Fruit fly (Drosophila melanogaster) whole organism, embryonic: ENCODE data around the gene ebd1.

ENCODE experiments used
- Antp ChIP-seq: fragments of 200-800 bp; sonication (Bioruptor generic); optimal IDR thresholded peaks from 3 replicates; lab custom pipeline; 2016; ENCODE audit warnings: missing biosample characterization, missing genetic modification characterization
- BEAF-32 ChIP-seq: fragments of 200-800 bp; sonication (Bioruptor generic); optimal IDR thresholded peaks from 3 replicates; lab custom pipeline; 2017; ENCODE audit warnings: missing biosample characterization, missing genetic modification characterization, mild to moderate bottlenecking, moderate library complexity, missing genetic modification reagents
- CG10959 ChIP-seq: fragments of 200-800 bp; sonication (Bioruptor generic); IDR thresholded peaks from 2 replicates; pipeline ENCODE4 v1.3.6; 2022; ENCODE audit warnings: missing biosample characterization, missing genetic modification characterization
- CG11093 ChIP-seq: fragments of 200-800 bp; sonication (Bioruptor generic); IDR thresholded peaks from 3 replicates; pipeline ENCODE4 v1.3.6; 2022; ENCODE audit warnings: missing biosample characterization, missing genetic modification characterization
- CG11695 ChIP-seq: fragments of 200-800 bp; sonication (Bioruptor generic); IDR thresholded peaks from 3 replicates; pipeline ENCODE4 v1.3.6; 2022; ENCODE audit warnings: missing biosample characterization, missing genetic modification characterization
- CG12071 ChIP-seq: fragments of 200-800 bp; sonication (Bioruptor generic); optimal IDR thresholded peaks from 3 replicates; lab custom pipeline; 2018; ENCODE audit warnings: missing biosample characterization, mild to moderate bottlenecking, missing genetic modification characterization
- CG12155 ChIP-seq: fragments of 200-800 bp; sonication (Bioruptor generic); optimal IDR thresholded peaks from 3 replicates; lab custom pipeline; 2016; ENCODE audit warnings: missing biosample characterization, missing genetic modification characterization
- CG12659 ChIP-seq: fragments of 200-800 bp; sonication (Bioruptor generic); optimal IDR thresholded peaks from 3 replicates; lab custom pipeline; 2017; ENCODE audit warnings: mild to moderate bottlenecking, missing biosample characterization, missing genetic modification reagents, missing genetic modification characterization
- CG14860 ChIP-seq: fragments of 200-800 bp; sonication (Bioruptor generic); IDR thresholded peaks from 3 replicates; pipeline ENCODE4 v1.3.6; 2022; ENCODE audit warnings: missing biosample characterization, missing genetic modification characterization; ENCODE audit not compliant: partially characterized antibody
- CG15479 ChIP-seq: fragments of 200-800 bp; sonication (Bioruptor generic); optimal IDR thresholded peaks from 3 replicates; lab custom pipeline; 2019; ENCODE audit warnings: missing biosample characterization, mild to moderate bottlenecking, missing genetic modification characterization, moderate library complexity
- CG15601 ChIP-seq: fragments of 200-800 bp; sonication (Bioruptor generic); optimal IDR thresholded peaks from 3 replicates; lab custom pipeline; 2019; ENCODE audit warnings: missing biosample characterization, mild to moderate bottlenecking, missing genetic modification characterization, moderate library complexity
- CG16779 ChIP-seq: fragments of 200-800 bp; sonication (Bioruptor generic); IDR thresholded peaks from 2 replicates; pipeline ENCODE4 v1.3.6; 2022; ENCODE audit warnings: missing biosample characterization, missing genetic modification characterization
- CG18011 ChIP-seq: fragments of 200-800 bp; sonication (Bioruptor generic); optimal IDR thresholded peaks from 2 replicates; lab custom pipeline; 2017; ENCODE audit warnings: missing biosample characterization, missing genetic modification characterization, mild to moderate bottlenecking, moderate library complexity, missing genotype
- CG2199 ChIP-seq: fragments of 200-800 bp; sonication (Bioruptor generic); IDR thresholded peaks from 3 replicates; pipeline ENCODE4 v1.3.6; 2022; ENCODE audit warnings: missing biosample characterization, missing genetic modification characterization
- CG2875 ChIP-seq: fragments of 200-800 bp; sonication (Bioruptor generic); optimal IDR thresholded peaks from 2 replicates; lab custom pipeline; 2017; ENCODE audit warnings: missing biosample characterization, mild to moderate bottlenecking, missing genetic modification characterization, missing genetic modification reagents
- CG30403 ChIP-seq: fragments of 200-800 bp; sonication (Bioruptor generic); optimal IDR thresholded peaks from 3 replicates; lab custom pipeline; 2016; ENCODE audit warnings: missing biosample characterization, missing genetic modification characterization
- CG31365 ChIP-seq: fragments of 200-800 bp; sonication (Bioruptor generic); optimal IDR thresholded peaks from 2 replicates; lab custom pipeline; 2018; ENCODE audit warnings: missing biosample characterization, mild to moderate bottlenecking, missing genetic modification characterization
- CG42726 ChIP-seq: fragments of 200-800 bp; sonication (Bioruptor generic); IDR thresholded peaks from 2 replicates; pipeline ENCODE4 v1.3.6; 2022; ENCODE audit warnings: missing biosample characterization, missing genetic modification characterization; ENCODE audit not compliant: partially characterized antibody
- CG7556 ChIP-seq: fragments of 200-800 bp; sonication (Bioruptor generic); optimal IDR thresholded peaks from 2 replicates; lab custom pipeline; 2017; ENCODE audit warnings: missing biosample characterization, mild to moderate bottlenecking, missing genetic modification characterization
- Camta ChIP-seq: fragments of 200-800 bp; sonication (Bioruptor generic); optimal IDR thresholded peaks from 2 replicates; lab custom pipeline; 2016; ENCODE audit warnings: missing biosample characterization, missing genetic modification characterization
- Dip2 ChIP-seq: fragments of 200-800 bp; sonication (Bioruptor generic); IDR thresholded peaks from 2 replicates; pipeline ENCODE4 v1.3.6; 2022; ENCODE audit warnings: missing biosample characterization, missing genetic modification characterization
- Dll ChIP-seq: fragments of 200-800 bp; sonication (Bioruptor generic); IDR thresholded peaks from 4 replicates; pipeline ENCODE4 v1.3.6; 2022; ENCODE audit warnings: missing biosample characterization, missing genetic modification characterization; ENCODE audit not compliant: partially characterized antibody
- Elba2 ChIP-seq: fragments of 200-800 bp; sonication (Bioruptor generic); optimal IDR thresholded peaks from 3 replicates; lab custom pipeline; 2016; ENCODE audit warnings: missing biosample characterization, missing genetic modification characterization
- GATAe ChIP-seq: fragments of 200-800 bp; sonication (Bioruptor generic); conservative IDR thresholded peaks from 2 replicates; pipeline ENCODE4 v1.3.6; 2022; ENCODE audit warnings: missing biosample characterization, missing genetic modification characterization
- HHEX ChIP-seq: fragments of 200-800 bp; sonication (Bioruptor generic); optimal IDR thresholded peaks from 3 replicates; lab custom pipeline; 2017; ENCODE audit warnings: missing biosample characterization, mild to moderate bottlenecking, missing genetic modification characterization, missing genetic modification reagents
- Hand ChIP-seq: fragments of 200-800 bp; sonication (Bioruptor generic); optimal IDR thresholded peaks from 2 replicates; lab custom pipeline; 2017; ENCODE audit warnings: mild to moderate bottlenecking, missing biosample characterization, missing genetic modification reagents, missing genetic modification characterization
- Hr3 ChIP-seq: fragments of 200-800 bp; sonication (Bioruptor generic); optimal IDR thresholded peaks from 3 replicates; lab custom pipeline; 2016; ENCODE audit warnings: missing biosample characterization, missing genetic modification characterization
- Jarid2 ChIP-seq: fragments of 200-800 bp; sonication (Bioruptor generic); optimal IDR thresholded peaks from 3 replicates; lab custom pipeline; 2017; ENCODE audit warnings: mild to moderate bottlenecking, missing biosample characterization, missing genetic modification reagents, missing genetic modification characterization
- Nf-YB ChIP-seq: fragments of 200-800 bp; sonication (Bioruptor generic); optimal IDR thresholded peaks from 3 replicates; lab custom pipeline; 2019; ENCODE audit warnings: missing biosample characterization, mild to moderate bottlenecking, missing genetic modification characterization, moderate library complexity
- PHDP ChIP-seq: fragments of 200-800 bp; sonication (Bioruptor generic); optimal IDR thresholded peaks from 3 replicates; lab custom pipeline; 2018; ENCODE audit warnings: missing biosample characterization, mild to moderate bottlenecking, missing genetic modification characterization, moderate library complexity
- TFAM ChIP-seq: fragments of 200-800 bp; sonication (Bioruptor generic); optimal IDR thresholded peaks from 2 replicates; lab custom pipeline; 2017; ENCODE audit warnings: missing biosample characterization, missing genetic modification characterization, inconsistent platforms
- Tbp ChIP-seq: fragments of >200 bp; optimal IDR thresholded peaks from 2 replicates; lab custom pipeline; 2018; ENCODE audit warnings: missing biosample characterization, missing genetic modification characterization
- Trl ChIP-seq, 3 experiments: fragments of >200 bp in 2 of 3; fragments of 200-800 bp in 1 of 3; sonication (Bioruptor generic) in 1 of 3; optimal IDR thresholded peaks; 2 replicates in 1 of 3; 3 replicates in 2 of 3; lab custom pipeline; 2016 to 2017; ENCODE audit warnings: missing biosample characterization in 1 of 3, missing genetic modification characterization in 1 of 3
- Usf ChIP-seq: fragments of 200-800 bp; sonication (Bioruptor generic); optimal IDR thresholded peaks from 2 replicates; lab custom pipeline; 2017; ENCODE audit warnings: missing genotype, missing biosample characterization, missing genetic modification characterization
- disco-r ChIP-seq: fragments of 200-800 bp; sonication (Bioruptor generic); optimal IDR thresholded peaks from 2 replicates; lab custom pipeline; 2016; ENCODE audit warnings: missing biosample characterization, missing genetic modification characterization
- dysf ChIP-seq: fragments of 200-800 bp; sonication (Bioruptor generic); IDR thresholded peaks from 3 replicates; pipeline ENCODE4 v1.3.6; 2022; ENCODE audit warnings: missing biosample characterization, missing genetic modification characterization
- h ChIP-seq: fragments of >200 bp; optimal IDR thresholded peaks from 2 replicates; lab custom pipeline; 2017
- hkb ChIP-seq, 2 experiments: fragments of 200-800 bp in 1 of 2; fragments of >200 bp in 1 of 2; sonication (Bioruptor generic) in 1 of 2; IDR thresholded peaks in 1 of 2; optimal IDR thresholded peaks in 1 of 2; 2 replicates each; pipeline versions ENCODE4 v1.3.6 to Lab custom; 2017 to 2022; ENCODE audit warnings: missing biosample characterization in 1 of 2, missing genetic modification characterization in 1 of 2
- kay ChIP-seq: fragments of 200-800 bp; sonication (Bioruptor generic); optimal IDR thresholded peaks from 2 replicates; lab custom pipeline; 2016; ENCODE audit warnings: missing biosample characterization, missing genetic modification characterization
- lbe ChIP-seq: fragments of 200-800 bp; sonication (Bioruptor generic); optimal IDR thresholded peaks from 2 replicates; lab custom pipeline; 2016; ENCODE audit warnings: missing biosample characterization, mild to moderate bottlenecking, missing genetic modification characterization
- lola ChIP-seq, 3 experiments: fragments of >200 bp in 2 of 3; fragments of 200-800 bp in 1 of 3; sonication (Bioruptor generic) in 1 of 3; optimal IDR thresholded peaks; 2 replicates each; lab custom pipeline; 2017 to 2019; ENCODE audit warnings: missing biosample characterization in 3 of 3, missing genetic modification characterization in 3 of 3, mild to moderate bottlenecking in 1 of 3, moderate library complexity in 1 of 3
- maf-S ChIP-seq: fragments of 200-800 bp; sonication (Bioruptor generic); optimal IDR thresholded peaks from 2 replicates; lab custom pipeline; 2016; ENCODE audit warnings: missing biosample characterization, missing genetic modification characterization
- nom ChIP-seq: fragments of 200-800 bp; sonication (Bioruptor generic); optimal IDR thresholded peaks from 2 replicates; lab custom pipeline; 2017; ENCODE audit warnings: missing biosample characterization, missing genetic modification characterization, mild to moderate bottlenecking, moderate library complexity, missing genetic modification reagents
- ranshi ChIP-seq: fragments of 200-800 bp; sonication (Bioruptor generic); IDR thresholded peaks from 2 replicates; pipeline ENCODE4 v1.3.6; 2022; ENCODE audit warnings: missing biosample characterization, missing genetic modification characterization
- shn ChIP-seq: fragments of 200-800 bp; sonication (Bioruptor generic); optimal IDR thresholded peaks from 3 replicates; lab custom pipeline; 2016; ENCODE audit warnings: missing biosample characterization, missing genetic modification characterization
- sim ChIP-seq: fragments of 200-800 bp; sonication (Bioruptor generic); IDR thresholded peaks from 2 replicates; pipeline ENCODE4 v1.3.6; 2022; ENCODE audit warnings: missing biosample characterization, missing genetic modification characterization
- tll ChIP-seq, 2 experiments: fragments of 200-800 bp in 1 of 2; fragments of >200 bp in 1 of 2; sonication (Bioruptor generic) in 1 of 2; optimal IDR thresholded peaks; 2 replicates each; lab custom pipeline; 2017 to 2019; ENCODE audit warnings: missing biosample characterization in 2 of 2, missing genetic modification characterization in 2 of 2, mild to moderate bottlenecking in 1 of 2, moderate library complexity in 1 of 2
- vvl ChIP-seq: fragments of 200-800 bp; sonication (Bioruptor generic); IDR thresholded peaks from 2 replicates; pipeline ENCODE4 v1.3.6; 2022; ENCODE audit warnings: missing biosample characterization, missing genetic modification characterization
- wdn ChIP-seq: fragments of 200-800 bp; sonication (Bioruptor generic); IDR thresholded peaks from 2 replicates; pipeline ENCODE4 v1.3.6; 2022; ENCODE audit warnings: missing biosample characterization, missing genetic modification characterization

ebd1 gene

dm6 chr3L:680258-680657 is 5.1 kb downstream of the ebd1 start, which contains the start of gene CG17129 (continued):
- TF ChIP-seq CG12155 (GFP tag; lab: Kevin White, UChicago), result peak; percentile 59
- TF ChIP-seq shn (GFP tag; lab: Kevin White, UChicago), result peak; percentile 78
- TF ChIP-seq CG2875 (GFP tag; lab: Kevin White, UChicago), result peak; percentile 27
- TF ChIP-seq CG7556 (GFP tag; lab: Kevin White, UChicago), result peak; percentile 65
- 0 out of 2 replicates have a peak, but pooled peaks have one; percentile 48 for TF ChIP-seq CG16779 (GFP tag; lab: Robert Waterston, UW)
- TF ChIP-seq Camta (GFP tag; lab: Kevin White, UChicago), result peak; percentile 74
- peak; percentile 48 for TF ChIP-seq Elba2
- TF ChIP-seq wdn (GFP tag; lab: Robert Waterston, UW), result no peak
- TF ChIP-seq CG10959 (GFP tag; lab: Robert Waterston, UW), result peak; percentile 72
- peak; percentile 91 for TF ChIP-seq BEAF-32 (GFP tag; lab: Kevin White, UChicago)
- no peak for TF ChIP-seq Hand
- TF ChIP-seq CG2199 (GFP tag; lab: Robert Waterston, UW), result peak; percentile 15; the same call in 2 of the 3 replicates
- TF ChIP-seq Jarid2, result peak; percentile 32
- TF ChIP-seq CG14860, result peak; percentile 94
- TF ChIP-seq CG31365 (tag; lab: Kevin White, UChicago), result peak; percentile 16
- peak; percentile 65 for TF ChIP-seq HHEX (GFP tag; lab: Kevin White, UChicago)
- TF ChIP-seq Hr3 (GFP tag; lab: Kevin White, UChicago), result peak; percentile 68
- no peak for TF ChIP-seq h
- TF ChIP-seq hkb (optimal IDR thresholded peaks at IDR 0.05; lab: Kevin White, UChicago), result no peak
- TF ChIP-seq hkb (GFP tag; IDR thresholded peaks at IDR 0.05; lab: Robert Waterston, UW), result peak; percentile 77
- peak; percentile 55 for TF ChIP-seq CG18011 (GFP tag; lab: Kevin White, UChicago)
- no peak for TF ChIP-seq Usf (GFP tag; lab: Kevin White, UChicago)
- TF ChIP-seq CG12659 (GFP tag; lab: Kevin White, UChicago), result peak; percentile 80
- no peak for TF ChIP-seq PHDP
- peak; percentile 31 for TF ChIP-seq Nf-YB (GFP tag; lab: Kevin White, UChicago)
- TF ChIP-seq CG12071 (GFP tag; lab: Kevin White, UChicago), result peak; percentile 39
- TF ChIP-seq CG15601 (tag; lab: Kevin White, UChicago), result peak; percentile 82
- no peak for TF ChIP-seq Tbp (GFP tag; lab: Kevin White, UChicago)
- TF ChIP-seq dysf (GFP tag; lab: Robert Waterston, UW), result peak; percentile 72
- TF ChIP-seq disco-r (GFP tag; lab: Kevin White, UChicago), result peak; percentile 34
- peak; percentile 85 for TF ChIP-seq CG30403 (GFP tag; lab: Kevin White, UChicago)
- TF ChIP-seq ranshi, result peak; percentile 72
- TF ChIP-seq TFAM (GFP tag; lab: Kevin White, UChicago), result no peak
- TF ChIP-seq sim (GFP tag; lab: Robert Waterston, UW), result no peak
- no peak for TF ChIP-seq Trl (optimal IDR thresholded peaks at IDR 0.05; lab: Kevin White, UChicago)
- TF ChIP-seq Trl (GFP tag; optimal IDR thresholded peaks at IDR 0.05; lab: Kevin White, UChicago), result peak; percentile 84
- TF ChIP-seq CG15479 (GFP tag; lab: Kevin White, UChicago), result no peak
- TF ChIP-seq CG11093 (GFP tag; lab: Robert Waterston, UW), result peak; percentile 22; the same call in 1 of the 3 replicates
- TF ChIP-seq Dll (GFP tag; lab: Robert Waterston, UW), result peak; percentile 99
- TF ChIP-seq Antp, result peak; percentile 81
- peak; percentile 67 for TF ChIP-seq maf-S (GFP tag; lab: Kevin White, UChicago)
- TF ChIP-seq Dip2 (GFP tag; lab: Robert Waterston, UW), result no peak
- TF ChIP-seq vvl, result peak; percentile 87
- peak; percentile 53 for TF ChIP-seq lbe
- no peak for TF ChIP-seq tll (GFP tag; optimal IDR thresholded peaks at IDR 0.05; lab: Kevin White, UChicago)
- peak; percentile 63; the same call in 1 of the 3 replicates for TF ChIP-seq CG11695 (GFP tag; lab: Robert Waterston, UW)
- TF ChIP-seq kay (GFP tag; lab: Kevin White, UChicago), result peak; percentile 74
- TF ChIP-seq CG42726, result peak; percentile 39; the same call in 1 of the 2 replicates
- peak in 1 of 3 experiments; percentile 76 for TF ChIP-seq lola (GFP tag; optimal IDR thresholded peaks at IDR 0.05; lab: Kevin White, UChicago)
- TF ChIP-seq nom (GFP tag; lab: Kevin White, UChicago), result no peak
- 0 out of 2 replicates have a peak, but pooled peaks have one; percentile 24 for TF ChIP-seq GATAe (GFP tag; lab: Robert Waterston, UW)
